Worm (Caenorhabditis elegans) whole organism, L4 larva: Measurements from ENCODE around the gene idhg-1.

ENCODE experiments used
- ceh-28 ChIP-seq: fragments of 150-350 bp; optimal IDR thresholded peaks from 2 replicates; lab custom pipeline; 2014; ENCODE audit warnings: missing biosample characterization, missing genetic modification reagents, missing genetic modification characterization
- ceh-82 ChIP-seq: sonication (generic microtip); optimal IDR thresholded peaks from 2 replicates; lab custom pipeline; 2017; ENCODE audit warnings: missing biosample characterization, missing genetic modification characterization
- hlh-11 ChIP-seq: fragments of 200-800 bp; sonication (Bioruptor generic); optimal IDR thresholded peaks from 2 replicates; lab custom pipeline; 2018; ENCODE audit warnings: mild to moderate bottlenecking, missing genetic modification characterization, missing compliant biosample characterization
- lim-7 ChIP-seq: fragments of 200-800 bp; sonication (Bioruptor generic); IDR thresholded peaks from 2 replicates; pipeline ENCODE4 v1.3.6; 2022; ENCODE audit warnings: missing genetic modification characterization, missing compliant biosample characterization
- mxl-3 ChIP-seq: fragments of 200-800 bp; sonication (Bioruptor generic); optimal IDR thresholded peaks from 2 replicates; lab custom pipeline; 2018; ENCODE audit warnings: mild to moderate bottlenecking, missing genetic modification characterization, missing compliant biosample characterization
- pha-4 ChIP-seq, 2 experiments: fragments of 150-350 bp in 1 of 2; fragments of 200-800 bp in 1 of 2; sonication (Bioruptor generic) in 1 of 2; IDR thresholded peaks in 1 of 2; optimal IDR thresholded peaks in 1 of 2; 2 replicates each; pipeline versions ENCODE4 v1.3.6 to Lab custom; 2014 to 2022; ENCODE audit warnings: missing genetic modification characterization in 2 of 2, missing genetic modification reagents in 2 of 2, missing biosample characterization in 1 of 2, missing compliant biosample characterization in 1 of 2
- set-16 ChIP-seq: fragments of 200-800 bp; sonication (Bioruptor generic); IDR thresholded peaks from 2 replicates; pipeline ENCODE4 v1.3.6; 2022; ENCODE audit warnings: missing genetic modification reagents, missing genetic modification characterization, missing compliant biosample characterization
- tag-97 ChIP-seq: fragments of 200-800 bp; sonication (Bioruptor generic); IDR thresholded peaks from 2 replicates; pipeline ENCODE4 v1.3.6; 2022; ENCODE audit warnings: missing genetic modification characterization, missing compliant biosample characterization
- unc-62 ChIP-seq, 3 experiments: fragments of 150-350 bp in 1 of 3; sonication (generic microtip); optimal IDR thresholded peaks in 2 of 3; peaks in 1 of 3; 1 replicate in 1 of 3; 2 replicates in 2 of 3; lab custom pipeline; 2014 to 2017; ENCODE audit warnings: missing biosample characterization in 3 of 3, missing genetic modification characterization in 3 of 3, missing genetic modification reagents in 3 of 3, missing genotype in 1 of 3
- zip-2 ChIP-seq: fragments of 150-350 bp; optimal IDR thresholded peaks from 2 replicates; lab custom pipeline; 2014; ENCODE audit warnings: missing biosample characterization, missing genetic modification characterization
- ztf-7 ChIP-seq: fragments of 150-350 bp; optimal IDR thresholded peaks from 2 replicates; lab custom pipeline; 2014; ENCODE audit warnings: missing biosample characterization, missing genetic modification characterization

The idhg-1 gene

DNA sequence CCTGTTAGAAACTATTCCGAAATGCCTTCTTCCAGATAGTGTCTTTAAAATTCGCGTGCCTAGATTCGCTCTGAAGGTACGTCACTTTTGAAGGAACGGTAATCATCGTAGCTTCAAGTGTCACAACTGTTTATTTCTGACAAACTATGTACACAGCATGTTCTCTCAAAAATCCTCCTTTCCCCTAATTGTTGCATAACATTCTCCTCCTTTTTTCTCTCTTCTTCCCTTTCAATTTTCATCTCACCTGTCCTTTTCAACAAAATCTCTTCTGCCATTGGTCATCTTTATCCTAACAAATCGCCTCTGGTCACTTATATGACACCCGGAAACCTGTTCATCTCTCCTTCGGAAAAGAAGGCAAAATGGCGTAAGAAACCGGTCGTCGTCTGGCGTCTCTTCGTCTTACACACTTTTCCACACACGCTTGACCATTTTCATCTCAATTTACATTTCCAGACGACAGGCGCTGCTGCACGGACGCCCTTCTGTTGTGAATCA lies 47.5 kb downstream of the idhg-1 start, which contains the start of gene lips-3:
TSS of gene lips-3 (plus strand) at position 458 of the 501 bp plus-strand sequence.
- TF ChIP-seq ceh-82 (tag; lab: Kevin White, UChicago): no peak
- TF ChIP-seq zip-2 (tag; lab: Kevin White, UChicago): no peak
- peak in 1 of 2 experiments; percentile 97 for TF ChIP-seq unc-62 (GFP tag; optimal IDR thresholded peaks at IDR 0.05 in 1 of 2; lab: Kevin White, UChicago)
- TF ChIP-seq unc-62 (tag; optimal IDR thresholded peaks at IDR 0.05; lab: Kevin White, UChicago): no peak
- TF ChIP-seq set-16 (GFP tag; lab: Robert Waterston, UW): no peak
- TF ChIP-seq tag-97 (GFP tag; lab: Robert Waterston, UW): no peak
- TF ChIP-seq ceh-28 (tag; lab: Kevin White, UChicago): no peak
- TF ChIP-seq hlh-11: peak; percentile 26
- TF ChIP-seq mxl-3 (GFP tag; lab: Kevin White, UChicago): no peak
- TF ChIP-seq ztf-7 (tag; lab: Kevin White, UChicago): no peak
- no peak for TF ChIP-seq lim-7
- no peak for TF ChIP-seq pha-4 (GFP tag; IDR thresholded peaks at IDR 0.05; lab: Robert Waterston, UW)
- no peak for TF ChIP-seq pha-4 (tag; optimal IDR thresholded peaks at IDR 0.05; lab: Kevin White, UChicago)
- TF ChIP-seq, all 104 proteins: peak for 2
